Fruit fly (Drosophila melanogaster): Measurements from ENCODE around the gene CG17544.

The CG17544 gene

dm6 chr2L:19423467-19424122 lies 25.3 kb upstream of the CG17544 start, which contains the start of the genes Alp12 and CG13085 (continued):
- TF ChIP-seq CG18011 (GFP tag; optimal IDR thresholded peaks at IDR 0.05) (peak; percentile 89), grau (tag; optimal IDR thresholded peaks at IDR 0.05) (peak; percentile 98), gcm2 (GFP tag; optimal IDR thresholded peaks at IDR 0.05) (peak; percentile 88), CG4360 (GFP tag; IDR thresholded peaks at IDR 0.05) (peak; percentile 60), CG32532 (GFP tag; IDR thresholded peaks at IDR 0.05) (peak; percentile 96), ro (GFP tag; IDR thresholded peaks at IDR 0.05) (peak; percentile 93), Drgx (GFP tag; IDR thresholded peaks at IDR 0.05) (peak; percentile 95), disco-r (GFP tag; optimal IDR thresholded peaks at IDR 0.05) (peak; percentile 92), CTCF (GFP tag; optimal IDR thresholded peaks at IDR 0.05) (peak; percentile 74), CG7372 (GFP tag; IDR thresholded peaks at IDR 0.05) (peak; percentile 97), CG5245 (GFP tag; optimal IDR thresholded peaks at IDR 0.05) (peak; percentile 93), NFAT (GFP tag; IDR thresholded peaks at IDR 0.05) (peak; percentile 92), CG15011 (GFP tag; optimal IDR thresholded peaks at IDR 0.05) (peak; percentile 99), sr (GFP tag; IDR thresholded peaks at IDR 0.05) (peak; percentile 72; the same call in 1 of the 3 replicates), CG30403 (GFP tag; optimal IDR thresholded peaks at IDR 0.05) (peak; percentile 99), ac (GFP tag; optimal IDR thresholded peaks at IDR 0.05) (peak; percentile 73), Nf-YC (tag; optimal IDR thresholded peaks at IDR 0.05) (peak; percentile 95), croc (GFP tag; conservative IDR thresholded peaks at IDR 0.05) (peak; percentile 96), Fer2 (tag; optimal IDR thresholded peaks at IDR 0.05) (peak; percentile 94), E2f1 (GFP tag; IDR thresholded peaks at IDR 0.05) (peak; percentile 96), tap (tag; optimal IDR thresholded peaks at IDR 0.05) (peak; percentile 98), CG11696 (GFP tag; IDR thresholded peaks at IDR 0.05) (peak; percentile 81; the same call in 1 of the 2 replicates), CG13775 (GFP tag; optimal IDR thresholded peaks at IDR 0.05) (peak; percentile 98), Doc3 (GFP tag; IDR thresholded peaks at IDR 0.05; ENCODE audit: partially characterized antibody) (no peak), CG3163 (GFP tag; optimal IDR thresholded peaks at IDR 0.05) (peak; percentile 81), HmgZ (tag; optimal IDR thresholded peaks at IDR 0.05) (peak; percentile 98), CG7987 (GFP tag; optimal IDR thresholded peaks at IDR 0.05) (peak; percentile 84)

DNA sequence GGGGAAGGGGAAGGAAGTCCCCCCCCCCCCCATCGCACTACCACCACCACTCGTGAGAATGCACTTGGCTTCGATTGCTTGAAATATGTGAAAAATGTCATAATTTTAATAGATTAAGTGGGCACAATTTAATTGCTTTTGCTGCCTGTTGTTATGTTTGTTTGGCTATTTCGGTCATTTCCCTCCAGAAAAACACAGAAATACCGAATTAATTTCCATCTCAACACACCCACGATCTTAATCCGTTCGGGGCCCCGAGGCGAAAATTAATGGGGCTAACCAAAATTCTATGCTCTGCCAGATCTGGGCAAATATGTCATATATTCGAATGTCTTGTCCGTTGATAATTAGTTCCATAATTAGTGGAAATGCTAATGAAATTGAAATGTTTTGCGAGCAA lies 24.3 kb upstream of the CG17544 start:
- peak; percentile 74 for TF ChIP-seq CG12769 (tag; optimal IDR thresholded peaks at IDR 0.05)
- TF ChIP-seq CG13296 (GFP tag; optimal IDR thresholded peaks at IDR 0.05): no peak
- no peak for TF ChIP-seq grau (tag; optimal IDR thresholded peaks at IDR 0.05)
- no peak for TF ChIP-seq Ravus (GFP tag; IDR thresholded peaks at IDR 0.05)
- 0 out of 3 replicates have a peak, but pooled peaks have one; percentile 11 for TF ChIP-seq CG7963 (GFP tag; IDR thresholded peaks at IDR 0.05; ENCODE audit: partially characterized antibody)
- no peak for TF ChIP-seq CG10209 (GFP tag; optimal IDR thresholded peaks at IDR 0.05)
- no peak for TF ChIP-seq jing (GFP tag; optimal IDR thresholded peaks at IDR 0.05)
- TF ChIP-seq gce (GFP tag; IDR thresholded peaks at IDR 0.05): 0 out of 3 replicates have a peak, but pooled peaks have one; percentile 36
- TF ChIP-seq Rfx (GFP tag; IDR thresholded peaks at IDR 0.05): no peak
- TF ChIP-seq wdn (GFP tag; IDR thresholded peaks at IDR 0.05): no peak
- TF ChIP-seq CG8359 (GFP tag; optimal IDR thresholded peaks at IDR 0.05; ENCODE audit: borderline replicate concordance): no peak
- no peak for TF ChIP-seq CG3163 (GFP tag; optimal IDR thresholded peaks at IDR 0.05)
- no peak for TF ChIP-seq sc (optimal IDR thresholded peaks at IDR 0.05)
- no peak for TF ChIP-seq sc (GFP tag; optimal IDR thresholded peaks at IDR 0.05)
- no peak for TF ChIP-seq CG11247 (GFP tag; IDR thresholded peaks at IDR 0.05)
- no peak for TF ChIP-seq CG4707 (GFP tag; optimal IDR thresholded peaks at IDR 0.05)
- TF ChIP-seq Dbx (GFP tag; IDR thresholded peaks at IDR 0.05): no peak
- peak; percentile 63; the same call in 1 of the 2 replicates for TF ChIP-seq crol (GFP tag; IDR thresholded peaks at IDR 0.05)
- TF ChIP-seq chinmo (GFP tag; IDR thresholded peaks at IDR 0.05; ENCODE audit: partially characterized antibody): 0 out of 4 replicates have a peak, but pooled peaks have one; percentile 46
- TF ChIP-seq CG10321 (GFP tag; IDR thresholded peaks at IDR 0.05): no peak
- TF ChIP-seq toy (GFP tag; IDR thresholded peaks at IDR 0.05): no peak
- no peak for TF ChIP-seq CG8944 (GFP tag; optimal IDR thresholded peaks at IDR 0.05)
- TF ChIP-seq dysf (GFP tag; IDR thresholded peaks at IDR 0.05): no peak
- TF ChIP-seq ab (GFP tag; optimal IDR thresholded peaks at IDR 0.05): no peak
- TF ChIP-seq sd (tag; optimal IDR thresholded peaks at IDR 0.05): peak; percentile 83
- peak; percentile 70; the same call in 1 of the 3 replicates for TF ChIP-seq sr (GFP tag; IDR thresholded peaks at IDR 0.05)
- TF ChIP-seq CG10979 (tag; optimal IDR thresholded peaks at IDR 0.05): no peak
